Fruit fly (Drosophila melanogaster) whole organism, embryonic: ENCODE data around the gene CG43233.

ENCODE experiments used
- CG15601 ChIP-seq: fragments of 200-800 bp; sonication (Bioruptor generic); optimal IDR thresholded peaks from 3 replicates; lab custom pipeline; 2019; ENCODE audit warnings: missing biosample characterization, mild to moderate bottlenecking, missing genetic modification characterization, moderate library complexity
- CG31441 ChIP-seq: fragments of 200-800 bp; sonication (Bioruptor generic); IDR thresholded peaks from 2 replicates; pipeline ENCODE4 v1.3.6; 2022; ENCODE audit warnings: missing biosample characterization, missing genetic modification characterization
- CG8089 ChIP-seq: fragments of 200-800 bp; sonication (Bioruptor generic); optimal IDR thresholded peaks from 3 replicates; lab custom pipeline; 2016; ENCODE audit warnings: missing biosample characterization, missing genetic modification characterization
- Hr51 ChIP-seq, 2 experiments: fragments of 200-800 bp; sonication (Bioruptor generic); optimal IDR thresholded peaks; 2 replicates in 1 of 2; 3 replicates in 1 of 2; lab custom pipeline; 2016 to 2018; ENCODE audit warnings: missing biosample characterization in 2 of 2, missing genetic modification characterization in 2 of 2, mild to moderate bottlenecking in 1 of 2, moderate library complexity in 1 of 2
- ab ChIP-seq: fragments of 200-800 bp; sonication (Bioruptor generic); optimal IDR thresholded peaks from 2 replicates; lab custom pipeline; 2016; ENCODE audit warnings: missing biosample characterization, missing genetic modification characterization
- cwo ChIP-seq: fragments of 200-800 bp; sonication (Bioruptor generic); optimal IDR thresholded peaks from 3 replicates; lab custom pipeline; 2017; ENCODE audit warnings: missing biosample characterization, missing genetic modification characterization, mild to moderate bottlenecking, moderate library complexity, missing genetic modification reagents

- TF ChIP-seq CG8089 (GFP tag; lab: Kevin White, UChicago) (no peak), CG15601 (tag; lab: Kevin White, UChicago) (peak; percentile 44), cwo (GFP tag; lab: Kevin White, UChicago) (no peak), CG31441 (peak; percentile 57; the same call in 1 of the 2 replicates), Hr51 (GFP tag; optimal IDR thresholded peaks at IDR 0.05; lab: Kevin White, UChicago) (peak in 1 of 2 experiments; percentile 51), ab (GFP tag; lab: Kevin White, UChicago) (no peak)
Observed at dm6 chr2L:20478549-20479238, 5.5 kb upstream of the CG43233 start.
